Worm (Caenorhabditis elegans): ENCODE results near the gene T16G1.3.
"Not testable (repeated sequence)": the region's sequence is repeated elsewhere in the genome, so short reads cannot be mapped to it uniquely, and the experiment has no call there.

DNA sequence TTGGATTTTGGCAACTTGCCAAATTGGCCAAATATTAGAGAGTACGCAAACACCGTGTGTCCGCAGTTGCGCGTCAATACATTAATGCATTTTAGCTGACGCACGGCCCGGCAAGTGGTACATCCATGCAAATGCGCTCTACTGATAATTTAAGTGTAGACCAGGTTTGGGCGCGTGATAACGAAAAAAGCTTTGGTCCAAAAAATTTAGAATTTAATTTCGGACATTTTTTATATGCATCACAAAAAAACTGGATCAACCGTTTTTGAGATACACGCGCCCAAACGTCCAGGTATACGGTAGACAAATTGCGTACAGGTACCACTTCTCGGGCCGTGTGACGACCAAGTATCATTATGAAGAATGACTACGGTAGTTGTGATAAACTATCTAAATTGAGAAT is 23.8 kb upstream of the T16G1.3 start, which contains the start of gene R186.8:
- not testable (repeated sequence) for TF ChIP-seq T23F11.4 (GFP tag; optimal IDR thresholded peaks at IDR 0.05); unc-86 (tag; optimal IDR thresholded peaks at IDR 0.05)

Data from whole organism, late embryonic.